Fruit fly (Drosophila melanogaster) whole organism, pupa: ENCODE measurements around the gene CG11889.

ENCODE experiments used
- CG10348 ChIP-seq: fragments of 200-800 bp; sonication (Bioruptor generic); IDR thresholded peaks from 2 replicates; pipeline ENCODE4 v1.3.6; 2022; ENCODE audit warnings: missing biosample characterization, missing genetic modification characterization
- CG8159 ChIP-seq: fragments of 200-800 bp; sonication (Bioruptor generic); optimal IDR thresholded peaks from 3 replicates; lab custom pipeline; 2018; ENCODE audit warnings: missing biosample characterization, mild to moderate bottlenecking, missing genetic modification characterization, moderate library complexity
- EcR ChIP-seq: fragments of 200-800 bp; sonication (Bioruptor generic); optimal IDR thresholded peaks from 3 replicates; lab custom pipeline; 2019; ENCODE audit warnings: missing biosample characterization, missing genetic modification characterization, mild to moderate bottlenecking, moderate library complexity, missing genetic modification reagents
- Ets98B ChIP-seq: fragments of 200-800 bp; sonication (Bioruptor generic); IDR thresholded peaks from 2 replicates; pipeline ENCODE4 v1.3.6; 2022; ENCODE audit warnings: missing biosample characterization, missing genetic modification characterization
- fd96Ca ChIP-seq: fragments of 200-800 bp; sonication (Bioruptor generic); IDR thresholded peaks from 3 replicates; pipeline ENCODE4 v1.3.6; 2022; ENCODE audit warnings: missing biosample characterization, missing genetic modification characterization
- rn ChIP-seq: fragments of 200-800 bp; sonication (Bioruptor generic); IDR thresholded peaks from 2 replicates; pipeline ENCODE4 v1.3.6; 2022; ENCODE audit warnings: missing biosample characterization, missing genetic modification characterization

DNA sequence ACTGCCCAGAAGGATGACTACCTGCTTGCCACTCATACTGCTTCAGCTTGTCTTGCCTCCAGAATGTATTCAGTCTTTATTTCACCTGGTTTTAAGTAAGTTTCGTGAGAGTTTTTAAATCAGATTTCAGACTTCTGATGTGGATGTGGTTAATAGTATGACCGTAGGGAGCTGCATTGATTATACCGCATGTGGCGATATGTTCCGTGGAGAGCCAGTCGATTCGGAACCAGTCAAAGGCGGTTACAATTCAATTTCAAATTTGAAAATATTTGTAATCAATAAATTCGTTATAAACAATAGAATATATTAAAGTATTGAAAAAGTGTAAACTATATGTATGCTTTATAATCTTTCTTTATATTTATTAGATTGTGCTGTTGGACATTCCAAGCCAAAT lies 34.6 kb upstream of the CG11889 start, which contains the start of gene Sil1:
- TF ChIP-seq Ets98B (no peak), EcR (GFP tag; lab: Kevin White, UChicago) (no peak), CG10348 (GFP tag; lab: Robert Waterston, UW) (no peak), rn (GFP tag; lab: Robert Waterston, UW) (no peak), CG8159 (no peak), fd96Ca (GFP tag; lab: Robert Waterston, UW) (no peak)
